Worm (Caenorhabditis elegans): ENCODE results near the gene C09F5.1.

DNA sequence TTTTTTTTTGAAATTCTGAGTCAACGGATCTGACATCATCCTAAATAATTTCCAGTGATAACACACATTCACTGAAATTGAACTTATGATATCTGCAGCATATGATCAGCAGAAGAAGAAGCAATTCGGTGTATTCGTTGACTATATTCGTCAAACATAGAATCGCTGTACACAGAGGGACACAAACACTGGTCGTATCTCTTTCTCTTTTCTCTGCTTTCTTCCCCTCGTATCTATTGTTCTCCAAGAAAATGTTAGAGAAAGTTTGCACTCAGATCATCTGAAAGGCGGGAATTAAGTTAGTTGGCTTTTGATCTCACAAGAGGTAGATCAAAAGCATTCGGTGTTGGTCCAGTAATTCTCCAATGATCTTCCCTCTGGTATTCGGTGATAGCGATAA is 8.0 kb upstream of the C09F5.1 start:
- no peak for TF ChIP-seq dve-1 (tag; optimal IDR thresholded peaks at IDR 0.05; ENCODE audit: insufficient read depth)
- TF ChIP-seq skn-1 (tag; optimal IDR thresholded peaks at IDR 0.05) = no peak
